Fruit fly (Drosophila melanogaster) whole organism, adult: ENCODE measurements around the gene dome.
A peak's percentile ranks its signal among the peaks of the same experiment; 100 is the strongest.

ENCODE experiments used
- CG11617 ChIP-seq: fragments of 200-800 bp; sonication (Bioruptor generic); optimal IDR thresholded peaks from 2 replicates; lab custom pipeline; 2017; ENCODE audit warnings: mild to moderate bottlenecking, missing biosample characterization, missing genetic modification reagents, missing genetic modification characterization
- CG14711 ChIP-seq: fragments of 200-800 bp; sonication (Bioruptor generic); optimal IDR thresholded peaks from 2 replicates; lab custom pipeline; 2018; ENCODE audit warnings: missing biosample characterization, mild to moderate bottlenecking, missing genetic modification characterization, moderate library complexity
- CG1620 ChIP-seq: fragments of 200-800 bp; sonication (Bioruptor generic); optimal IDR thresholded peaks from 2 replicates; lab custom pipeline; 2016; ENCODE audit warnings: missing biosample characterization, missing genetic modification characterization
- CG5204 ChIP-seq: fragments of 200-800 bp; sonication (Bioruptor generic); optimal IDR thresholded peaks from 2 replicates; lab custom pipeline; 2016; ENCODE audit warnings: missing biosample characterization, missing genetic modification characterization
- CG7045 ChIP-seq: fragments of 200-800 bp; sonication (Bioruptor generic); optimal IDR thresholded peaks from 2 replicates; lab custom pipeline; 2017; ENCODE audit warnings: missing biosample characterization, mild to moderate bottlenecking, missing genetic modification characterization
- CG7101 ChIP-seq: fragments of 200-800 bp; sonication (Bioruptor generic); optimal IDR thresholded peaks from 2 replicates; lab custom pipeline; 2018; ENCODE audit warnings: missing biosample characterization, mild to moderate bottlenecking, missing genetic modification characterization, moderate library complexity
- Clk ChIP-seq: fragments of 200-800 bp; sonication (Bioruptor generic); optimal IDR thresholded peaks from 2 replicates; lab custom pipeline; 2017; ENCODE audit warnings: missing biosample characterization, missing genetic modification characterization
- Hr96 ChIP-seq: fragments of 200-800 bp; sonication (Bioruptor generic); optimal IDR thresholded peaks from 2 replicates; lab custom pipeline; 2016; ENCODE audit warnings: missing biosample characterization, missing genetic modification characterization
- bab1 ChIP-seq: fragments of 200-800 bp; sonication (Bioruptor generic); optimal IDR thresholded peaks from 3 replicates; lab custom pipeline; 2019; ENCODE audit warnings: missing biosample characterization, mild to moderate bottlenecking, missing genetic modification characterization, moderate library complexity
- cic ChIP-seq: fragments of 200-800 bp; sonication (Bioruptor generic); optimal IDR thresholded peaks from 2 replicates; lab custom pipeline; 2017; ENCODE audit warnings: missing biosample characterization, mild to moderate bottlenecking, missing genetic modification characterization, moderate library complexity
- cnc ChIP-seq, 2 experiments: fragments of >200 bp; optimal IDR thresholded peaks; 2 replicates each; lab custom pipeline; 2017
- kay ChIP-seq: fragments of 200-800 bp; sonication (Bioruptor generic); peaks from one replicate; lab custom pipeline; 2016; ENCODE audit warnings: missing biosample characterization, missing genetic modification characterization, borderline replicate concordance

DNA sequence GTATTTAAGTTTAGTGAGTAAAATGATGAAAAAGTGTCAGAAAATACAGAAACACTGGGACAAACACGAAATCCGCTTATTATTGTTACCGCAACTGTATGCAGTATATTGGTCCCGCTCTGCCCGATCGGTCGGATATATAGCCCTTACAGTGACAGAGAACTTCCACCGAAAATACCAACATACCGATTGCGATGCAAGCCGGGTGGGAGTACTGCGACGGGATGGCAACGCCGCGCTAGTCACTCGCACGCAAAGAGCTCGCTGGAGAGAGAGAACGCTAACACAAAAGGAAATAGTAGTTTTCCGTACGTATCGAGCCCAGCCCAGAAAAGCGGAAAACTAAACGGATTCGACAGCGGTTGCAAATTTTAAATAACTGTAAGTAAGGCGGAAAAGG, 13.5 kb upstream of the dome start, which contains the start of gene Cdc42:
- TF ChIP-seq cic (GFP tag; lab: Kevin White, UChicago) (no peak), CG11617 (no peak), CG5204 (GFP tag; lab: Kevin White, UChicago) (no peak), kay (GFP tag; lab: Kevin White, UChicago) (no peak), CG1620 (GFP tag; lab: Kevin White, UChicago) (peak; percentile 7), bab1 (GFP tag; lab: Kevin White, UChicago) (no peak), Clk (no peak), CG7045 (GFP tag; lab: Kevin White, UChicago) (no peak), CG7101 (tag; lab: Kevin White, UChicago) (peak; percentile 15), cnc (optimal IDR thresholded peaks at IDR 0.05; lab: Kevin White, UChicago) (no peak), Hr96 (GFP tag; lab: Kevin White, UChicago) (no peak), CG14711 (peak; percentile 1)
